Fruit fly (Drosophila melanogaster) whole organism, embryonic: ENCODE results near the gene CG4957.

Experiments
- Aef1 ChIP-seq: fragments of 200-800 bp; sonication (Bioruptor generic); IDR thresholded peaks from 3 replicates; pipeline ENCODE4 v1.3.6; 2022; ENCODE audit warnings: missing biosample characterization, missing genetic modification characterization
- Atf6 ChIP-seq: fragments of 200-800 bp; sonication (Bioruptor generic); IDR thresholded peaks from 2 replicates; pipeline ENCODE4 v1.3.6; 2022; ENCODE audit warnings: missing biosample characterization, missing genetic modification characterization
- B-H2 ChIP-seq: fragments of 200-800 bp; sonication (Bioruptor generic); optimal IDR thresholded peaks from 2 replicates; lab custom pipeline; 2018; ENCODE audit warnings: missing biosample characterization, mild to moderate bottlenecking, missing genetic modification characterization
- CG10147 ChIP-seq: fragments of 200-800 bp; sonication (Bioruptor generic); optimal IDR thresholded peaks from 2 replicates; lab custom pipeline; 2019; ENCODE audit warnings: missing biosample characterization, mild to moderate bottlenecking, missing genetic modification characterization, moderate library complexity
- CG10274 ChIP-seq: fragments of 200-800 bp; sonication (Bioruptor generic); optimal IDR thresholded peaks from 3 replicates; lab custom pipeline; 2017; ENCODE audit warnings: missing biosample characterization, mild to moderate bottlenecking, missing genetic modification characterization
- CG10321 ChIP-seq: fragments of 200-800 bp; sonication (Bioruptor generic); IDR thresholded peaks from 2 replicates; pipeline ENCODE4 v1.3.6; 2022; ENCODE audit warnings: missing biosample characterization, missing genetic modification characterization
- CG12071 ChIP-seq: fragments of 200-800 bp; sonication (Bioruptor generic); optimal IDR thresholded peaks from 3 replicates; lab custom pipeline; 2018; ENCODE audit warnings: missing biosample characterization, mild to moderate bottlenecking, missing genetic modification characterization
- CG12659 ChIP-seq: fragments of 200-800 bp; sonication (Bioruptor generic); optimal IDR thresholded peaks from 3 replicates; lab custom pipeline; 2017; ENCODE audit warnings: mild to moderate bottlenecking, missing biosample characterization, missing genetic modification reagents, missing genetic modification characterization
- CG13123 ChIP-seq: fragments of 200-800 bp; sonication (Bioruptor generic); optimal IDR thresholded peaks from 2 replicates; lab custom pipeline; 2016; ENCODE audit warnings: missing biosample characterization, missing genetic modification characterization
- CG2199 ChIP-seq: fragments of 200-800 bp; sonication (Bioruptor generic); IDR thresholded peaks from 3 replicates; pipeline ENCODE4 v1.3.6; 2022; ENCODE audit warnings: missing biosample characterization, missing genetic modification characterization
- CG2889 ChIP-seq: fragments of 200-800 bp; sonication (Bioruptor generic); IDR thresholded peaks from 3 replicates; pipeline ENCODE4 v1.3.6; 2022; ENCODE audit warnings: missing biosample characterization, missing genetic modification characterization
- CG30020 ChIP-seq: fragments of 200-800 bp; optimal IDR thresholded peaks from 2 replicates; lab custom pipeline; 2019; ENCODE audit warnings: missing biosample characterization, mild to moderate bottlenecking, missing genetic modification characterization, moderate library complexity
- CG31365 ChIP-seq: fragments of 200-800 bp; sonication (Bioruptor generic); optimal IDR thresholded peaks from 2 replicates; lab custom pipeline; 2018; ENCODE audit warnings: missing biosample characterization, mild to moderate bottlenecking, missing genetic modification characterization
- CG34224 ChIP-seq: fragments of 200-800 bp; sonication (Bioruptor generic); IDR thresholded peaks from 3 replicates; pipeline ENCODE4 v1.3.6; 2022; ENCODE audit warnings: missing biosample characterization, missing genetic modification characterization; ENCODE audit not compliant: partially characterized antibody
- CG3995 ChIP-seq: fragments of 200-800 bp; sonication (Bioruptor generic); optimal IDR thresholded peaks from 3 replicates; lab custom pipeline; 2016; ENCODE audit warnings: missing biosample characterization, missing genetic modification characterization
- CG43689 ChIP-seq: fragments of 200-800 bp; sonication (Bioruptor generic); IDR thresholded peaks from 2 replicates; pipeline ENCODE4 v1.3.6; 2022; ENCODE audit warnings: missing biosample characterization, missing genetic modification characterization
- CG6272 ChIP-seq: fragments of 200-800 bp; sonication (Bioruptor generic); IDR thresholded peaks from 2 replicates; pipeline ENCODE4 v1.3.6; 2022; ENCODE audit warnings: missing biosample characterization, missing genetic modification characterization
- CG6683 ChIP-seq: fragments of 200-800 bp; sonication (Bioruptor generic); optimal IDR thresholded peaks from 2 replicates; lab custom pipeline; 2017; ENCODE audit warnings: missing biosample characterization, mild to moderate bottlenecking, missing genetic modification characterization, missing genetic modification reagents
- CG7786 ChIP-seq: fragments of 200-800 bp; sonication (Bioruptor generic); optimal IDR thresholded peaks from 2 replicates; lab custom pipeline; 2016; ENCODE audit warnings: missing biosample characterization, missing genetic modification characterization
- CG9727 ChIP-seq: fragments of 200-800 bp; sonication (Bioruptor generic); optimal IDR thresholded peaks from 3 replicates; lab custom pipeline; 2017; ENCODE audit warnings: missing biosample characterization, mild to moderate bottlenecking, missing genetic modification characterization
- Dad ChIP-seq: fragments of 200-800 bp; sonication (Bioruptor generic); optimal IDR thresholded peaks from 3 replicates; lab custom pipeline; 2016; ENCODE audit warnings: missing biosample characterization, missing genetic modification characterization
- Dek ChIP-seq: fragments of 200-800 bp; sonication (Bioruptor generic); optimal IDR thresholded peaks from 3 replicates; lab custom pipeline; 2019; ENCODE audit warnings: missing biosample characterization, mild to moderate bottlenecking, missing genetic modification characterization, moderate library complexity
- Drgx ChIP-seq: fragments of 200-800 bp; sonication (Bioruptor generic); IDR thresholded peaks from 2 replicates; pipeline ENCODE4 v1.3.6; 2022; ENCODE audit warnings: missing biosample characterization, missing genetic modification characterization
- HLH4C ChIP-seq: fragments of 200-800 bp; sonication (Bioruptor generic); IDR thresholded peaks from 3 replicates; pipeline ENCODE4 v1.3.6; 2022; ENCODE audit warnings: missing biosample characterization, missing genetic modification characterization; ENCODE audit not compliant: partially characterized antibody
- HLHmδ ChIP-seq: fragments of 200-800 bp; sonication (Bioruptor generic); optimal IDR thresholded peaks from 2 replicates; lab custom pipeline; 2018; ENCODE audit warnings: missing biosample characterization, mild to moderate bottlenecking, missing genetic modification characterization, moderate library complexity
- Jarid2 ChIP-seq: fragments of 200-800 bp; sonication (Bioruptor generic); optimal IDR thresholded peaks from 3 replicates; lab custom pipeline; 2017; ENCODE audit warnings: mild to moderate bottlenecking, missing biosample characterization, missing genetic modification reagents, missing genetic modification characterization
- Kr ChIP-seq: fragments of 200-800 bp; sonication (Bioruptor generic); optimal IDR thresholded peaks from 2 replicates; lab custom pipeline; 2017; ENCODE audit warnings: missing biosample characterization, mild to moderate bottlenecking, missing genetic modification characterization
- MTF-1 ChIP-seq: fragments of 200-800 bp; sonication (Bioruptor generic); optimal IDR thresholded peaks from 2 replicates; lab custom pipeline; 2018; ENCODE audit warnings: missing biosample characterization, mild to moderate bottlenecking, missing genetic modification characterization, borderline replicate concordance
- Opbp ChIP-seq: fragments of 200-800 bp; sonication (Bioruptor generic); IDR thresholded peaks from 3 replicates; pipeline ENCODE4 v1.3.6; 2022; ENCODE audit warnings: missing biosample characterization, missing genetic modification characterization; ENCODE audit not compliant: partially characterized antibody
- Taf1 ChIP-seq: fragments of 200-800 bp; sonication (Bioruptor generic); IDR thresholded peaks from 2 replicates; pipeline ENCODE4 v1.3.6; 2022; ENCODE audit warnings: missing biosample characterization, missing genetic modification characterization
- al ChIP-seq: fragments of 200-800 bp; sonication (Bioruptor generic); IDR thresholded peaks from 2 replicates; pipeline ENCODE4 v1.3.6; 2022; ENCODE audit warnings: missing biosample characterization, missing genetic modification characterization
- amos ChIP-seq: fragments of 200-800 bp; sonication (Bioruptor generic); IDR thresholded peaks from 2 replicates; pipeline ENCODE4 v1.3.6; 2022; ENCODE audit warnings: missing biosample characterization, missing genetic modification characterization; ENCODE audit not compliant: partially characterized antibody
- az2 ChIP-seq: fragments of 200-800 bp; sonication (Bioruptor generic); optimal IDR thresholded peaks from 3 replicates; lab custom pipeline; 2016; ENCODE audit warnings: missing biosample characterization, missing genetic modification characterization
- crc ChIP-seq: fragments of 200-800 bp; sonication (Bioruptor generic); optimal IDR thresholded peaks from 2 replicates; lab custom pipeline; 2016; ENCODE audit warnings: missing biosample characterization, missing genetic modification characterization
- crol ChIP-seq: fragments of 200-800 bp; sonication (Bioruptor generic); IDR thresholded peaks from 2 replicates; pipeline ENCODE4 v1.3.6; 2022; ENCODE audit warnings: missing biosample characterization, missing genetic modification characterization
- crp ChIP-seq, 2 experiments: fragments of 200-800 bp; sonication (Bioruptor generic); optimal IDR thresholded peaks; 2 replicates in 1 of 2; 3 replicates in 1 of 2; lab custom pipeline; 2017; ENCODE audit warnings: missing biosample characterization in 2 of 2, missing genetic modification characterization in 2 of 2, mild to moderate bottlenecking in 1 of 2, moderate library complexity in 1 of 2
- dmrt11E ChIP-seq: fragments of 200-800 bp; sonication (Bioruptor generic); optimal IDR thresholded peaks from 3 replicates; lab custom pipeline; 2018; ENCODE audit warnings: missing biosample characterization, mild to moderate bottlenecking, missing genetic modification characterization, moderate library complexity
- ems ChIP-seq: fragments of 200-800 bp; sonication (Bioruptor generic); optimal IDR thresholded peaks from 3 replicates; lab custom pipeline; 2016; ENCODE audit warnings: missing biosample characterization, missing genetic modification characterization
- jumu ChIP-seq: fragments of 200-800 bp; sonication (Bioruptor generic); optimal IDR thresholded peaks from 3 replicates; lab custom pipeline; 2016; ENCODE audit warnings: missing biosample characterization, missing genetic modification characterization
- sens ChIP-seq: fragments of 200-800 bp; sonication (Bioruptor generic); peaks from one replicate; lab custom pipeline; 2016; ENCODE audit warnings: missing biosample characterization, missing genetic modification characterization
- seq ChIP-seq: fragments of 200-800 bp; sonication (Bioruptor generic); IDR thresholded peaks from 2 replicates; pipeline ENCODE4 v1.3.6; 2022; ENCODE audit warnings: missing biosample characterization, missing genetic modification characterization
- sqz ChIP-seq: fragments of 200-800 bp; sonication (Bioruptor generic); optimal IDR thresholded peaks from 3 replicates; lab custom pipeline; 2018; ENCODE audit warnings: missing biosample characterization, mild to moderate bottlenecking, missing genetic modification characterization
- unpg ChIP-seq: fragments of 200-800 bp; sonication (Bioruptor generic); optimal IDR thresholded peaks from 3 replicates; lab custom pipeline; 2018; ENCODE audit warnings: missing biosample characterization, mild to moderate bottlenecking, missing genetic modification characterization, moderate library complexity
- vnd ChIP-seq: fragments of 200-800 bp; sonication (Bioruptor generic); IDR thresholded peaks from 3 replicates; pipeline ENCODE4 v1.3.6; 2022; ENCODE audit warnings: missing biosample characterization, missing genetic modification characterization; ENCODE audit not compliant: partially characterized antibody
- zen2 ChIP-seq: fragments of 200-800 bp; sonication (Bioruptor generic); IDR thresholded peaks from 3 replicates; pipeline ENCODE4 v1.3.6; 2022; ENCODE audit warnings: missing biosample characterization, missing genetic modification characterization; ENCODE audit not compliant: partially characterized antibody

CG4957 gene

DNA sequence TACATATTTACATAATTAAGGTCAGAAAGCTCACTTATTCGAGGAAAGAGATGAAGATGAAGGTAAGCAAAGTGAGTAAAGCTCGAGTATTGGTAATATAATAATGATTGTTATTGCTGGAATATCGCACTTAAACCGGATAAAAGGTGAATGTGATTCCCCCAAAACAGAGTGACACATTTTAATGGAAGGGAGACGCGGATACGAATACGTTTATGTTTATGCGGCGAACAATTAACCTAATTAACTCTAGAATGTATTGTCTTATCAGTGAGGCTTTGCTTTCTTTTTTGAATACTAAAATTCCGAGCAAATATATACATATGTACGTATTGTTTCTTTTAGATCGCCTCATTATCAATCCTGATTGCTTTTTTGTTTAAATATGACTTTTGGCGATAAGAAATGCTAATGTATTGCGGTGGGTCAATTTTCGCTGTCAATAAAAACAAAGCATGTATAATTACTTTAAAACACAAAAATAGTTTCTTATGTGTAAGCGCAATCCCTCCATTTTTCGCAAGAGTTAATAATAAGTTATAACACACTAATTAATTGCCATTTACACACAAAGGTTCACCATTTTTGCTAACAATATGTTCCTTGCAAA is 37.0 kb downstream of the CG4957 start:
- TF ChIP-seq amos (GFP tag; lab: Robert Waterston, UW) (no peak), sens (peak; percentile 42)

DNA sequence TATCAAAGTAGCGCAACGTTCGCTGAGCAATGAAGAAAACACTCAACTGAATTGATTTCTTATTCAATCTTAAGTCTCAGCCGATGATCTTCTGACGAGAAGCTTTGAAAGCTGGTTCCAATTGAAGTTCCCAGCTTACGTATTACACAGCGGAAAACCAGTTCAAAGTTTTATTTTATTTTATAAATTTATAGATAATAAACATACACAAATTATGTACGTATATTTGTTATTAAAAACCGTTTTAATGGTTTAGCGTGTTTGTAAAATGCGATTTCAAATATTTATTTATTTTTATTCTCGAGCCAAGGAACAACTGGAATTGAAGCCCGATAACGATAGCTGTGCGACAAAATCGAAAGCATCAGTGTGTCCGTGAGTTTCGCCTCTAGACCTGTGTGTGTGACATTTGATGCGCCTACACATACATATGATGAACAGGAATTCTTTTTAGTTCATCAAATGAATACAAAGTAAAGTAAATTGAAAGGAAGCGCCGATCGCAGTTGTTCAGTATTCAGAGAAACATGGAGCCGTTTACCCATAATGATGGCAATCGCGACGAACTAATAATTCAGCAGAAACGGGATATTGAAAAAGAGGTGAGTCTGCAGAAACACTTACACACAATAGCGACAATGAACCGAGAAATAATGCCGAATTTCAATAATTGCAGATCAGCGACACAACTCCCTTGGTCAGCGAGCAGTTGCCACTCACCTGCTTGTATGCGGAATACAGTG is 38.0 kb downstream of the CG4957 start, which contains the start of the genes CG5390 and CG4968:
Gene CG5390 (minus strand): TSS at position 77 of the 743 bp plus-strand sequence.
Gene CG4968 (plus strand): TSS at position 405 of the 743 bp plus-strand sequence.
- TF ChIP-seq CG12659 (GFP tag; lab: Kevin White, UChicago) = peak; percentile 86
- TF ChIP-seq CG10321 = 0 out of 2 replicates have a peak, but pooled peaks have one; percentile 27
- TF ChIP-seq crol = no peak
- TF ChIP-seq crp (GFP tag; optimal IDR thresholded peaks at IDR 0.05; lab: Kevin White, UChicago) = peak in 1 of 2 experiments; percentile 31
- TF ChIP-seq Opbp (GFP tag; lab: Robert Waterston, UW) = 0 out of 3 replicates have a peak, but pooled peaks have one; percentile 24
- no peak for TF ChIP-seq Jarid2 (GFP tag; lab: Kevin White, UChicago)
- TF ChIP-seq zen2 (GFP tag; lab: Robert Waterston, UW) = no peak; the same call in 2 of the 3 replicates
- no peak for TF ChIP-seq CG6272 (GFP tag; lab: Robert Waterston, UW)
- no peak for TF ChIP-seq CG7786 (GFP tag; lab: Kevin White, UChicago)
- TF ChIP-seq al (GFP tag; lab: Robert Waterston, UW) = peak; percentile 55
- TF ChIP-seq CG30020 (tag; lab: Kevin White, UChicago) = peak; percentile 94
- TF ChIP-seq sqz (GFP tag; lab: Kevin White, UChicago) = peak; percentile 43
- peak; percentile 54 for TF ChIP-seq az2 (GFP tag; lab: Kevin White, UChicago)
- TF ChIP-seq CG2199 = no peak
- 0 out of 2 replicates have a peak, but pooled peaks have one; percentile 44 for TF ChIP-seq CG43689 (GFP tag; lab: Robert Waterston, UW)
- TF ChIP-seq amos (GFP tag; lab: Robert Waterston, UW) = no peak; the same call in 1 of the 2 replicates
- TF ChIP-seq B-H2 (GFP tag; lab: Kevin White, UChicago) = peak; percentile 71
- TF ChIP-seq CG12071 (GFP tag; lab: Kevin White, UChicago) = no peak
- TF ChIP-seq vnd (GFP tag; lab: Robert Waterston, UW) = no peak
- peak; percentile 81 for TF ChIP-seq unpg
- TF ChIP-seq CG13123 (GFP tag; lab: Kevin White, UChicago) = peak; percentile 14
- TF ChIP-seq Atf6 (GFP tag; lab: Robert Waterston, UW) = peak; percentile 75; the same call in 1 of the 2 replicates
- peak; percentile 48; the same call in 1 of the 3 replicates for TF ChIP-seq HLH4C (GFP tag; lab: Robert Waterston, UW)
- TF ChIP-seq CG34224 (GFP tag; lab: Robert Waterston, UW) = peak; percentile 51; the same call in 2 of the 3 replicates
- TF ChIP-seq jumu (GFP tag; lab: Kevin White, UChicago) = no peak
- 0 out of 2 replicates have a peak, but pooled peaks have one; percentile 14 for TF ChIP-seq Taf1 (GFP tag; lab: Robert Waterston, UW)
- TF ChIP-seq CG10274 (GFP tag; lab: Kevin White, UChicago) = peak; percentile 10
- peak; percentile 86 for TF ChIP-seq Drgx (GFP tag; lab: Robert Waterston, UW)
- TF ChIP-seq CG6683 (GFP tag; lab: Kevin White, UChicago) = peak; percentile 60
- peak; percentile 38; the same call in 1 of the 3 replicates for TF ChIP-seq Aef1
- TF ChIP-seq crc (GFP tag; lab: Kevin White, UChicago) = no peak
- TF ChIP-seq CG31365 (tag; lab: Kevin White, UChicago) = no peak
- peak; percentile 52 for TF ChIP-seq CG9727
- TF ChIP-seq Dek (tag; lab: Kevin White, UChicago) = no peak
- TF ChIP-seq CG3995 (GFP tag; lab: Kevin White, UChicago) = peak; percentile 35
- peak; percentile 8 for TF ChIP-seq Dad
- TF ChIP-seq seq = 0 out of 2 replicates have a peak, but pooled peaks have one; percentile 34
- TF ChIP-seq HLHmδ (GFP tag; lab: Kevin White, UChicago) = peak; percentile 40
- no peak for TF ChIP-seq MTF-1 (GFP tag; lab: Kevin White, UChicago)
- no peak for TF ChIP-seq CG2889
- TF ChIP-seq Kr (GFP tag; lab: Kevin White, UChicago) = no peak
- peak; percentile 3 for TF ChIP-seq ems (GFP tag; lab: Kevin White, UChicago)
- TF ChIP-seq dmrt11E (tag; lab: Kevin White, UChicago) = peak; percentile 7
- peak; percentile 70 for TF ChIP-seq CG10147 (GFP tag; lab: Kevin White, UChicago)
